Worm (Caenorhabditis elegans) whole organism, L4 larva: ENCODE measurements around the gene K03B4.4.

ENCODE experiments used
- D1046.2 ChIP-seq: fragments of 200-800 bp; sonication (Bioruptor generic); IDR thresholded peaks from 2 replicates; pipeline ENCODE4 v1.3.6; 2022; ENCODE audit warnings: missing genetic modification characterization, missing compliant biosample characterization
- F10B5.3 ChIP-seq: sonication (generic microtip); optimal IDR thresholded peaks from 2 replicates; lab custom pipeline; 2016; ENCODE audit warnings: mild to moderate bottlenecking, missing genetic modification characterization, missing compliant biosample characterization
- F26F4.8 ChIP-seq: fragments of 200-800 bp; sonication (Bioruptor generic); conservative IDR thresholded peaks from 2 replicates; pipeline ENCODE4 v1.3.6; 2022; ENCODE audit warnings: missing genetic modification characterization, missing compliant biosample characterization
- F37D6.2 ChIP-seq: sonication (generic microtip); optimal IDR thresholded peaks from 2 replicates; lab custom pipeline; 2016; ENCODE audit warnings: mild to moderate bottlenecking, missing genetic modification characterization, missing compliant biosample characterization
- T26A8.4 ChIP-seq: fragments of 200-800 bp; sonication (Bioruptor generic); IDR thresholded peaks from 2 replicates; pipeline ENCODE4 v1.3.6; 2022; ENCODE audit warnings: missing genetic modification characterization, missing compliant biosample characterization
- Y75B8A.6 ChIP-seq: fragments of 200-800 bp; sonication (Bioruptor generic); IDR thresholded peaks from 2 replicates; pipeline ENCODE4 v1.3.6; 2022; ENCODE audit warnings: missing genetic modification reagents, missing genetic modification characterization, missing compliant biosample characterization
- ZK546.5 ChIP-seq, 2 experiments: sonication (generic microtip); optimal IDR thresholded peaks; 2 replicates each; lab custom pipeline; 2017; ENCODE audit warnings: missing biosample characterization in 2 of 2, missing genetic modification characterization in 2 of 2
- aha-1 ChIP-seq: fragments of 150-350 bp; peaks from one replicate; lab custom pipeline; 2014; ENCODE audit warnings: missing biosample characterization, missing genetic modification characterization
- ama-1 ChIP-seq: fragments of 150-350 bp; optimal IDR thresholded peaks from 2 replicates; lab custom pipeline; 2014; ENCODE audit warnings: inconsistent platforms, mixed read lengths
- arid-1 ChIP-seq: fragments of 200-800 bp; sonication (Bioruptor generic); conservative IDR thresholded peaks from 2 replicates; pipeline ENCODE4 v1.3.6; 2022; ENCODE audit warnings: missing genetic modification reagents, missing genetic modification characterization, missing compliant biosample characterization
- ceh-62 ChIP-seq: sonication (generic microtip); optimal IDR thresholded peaks from 2 replicates; lab custom pipeline; 2017; ENCODE audit warnings: missing biosample characterization, missing genetic modification characterization
- ces-1 ChIP-seq: fragments of 150-350 bp; sonication (generic microtip); optimal IDR thresholded peaks from 4 replicates; lab custom pipeline; 2014; ENCODE audit warnings: missing biosample characterization, missing genetic modification reagents, missing genetic modification characterization
- cey-2 ChIP-seq: sonication (generic microtip); optimal IDR thresholded peaks from 3 replicates; lab custom pipeline; 2017; ENCODE audit warnings: missing genetic modification characterization, mild to moderate bottlenecking, missing compliant biosample characterization, antibody characterized with exemption, borderline replicate concordance; ENCODE audit not compliant: insufficient read depth
- daf-19 ChIP-seq: fragments of 200-800 bp; sonication (Bioruptor generic); conservative IDR thresholded peaks from 2 replicates; pipeline ENCODE4 v1.3.6; 2022; ENCODE audit warnings: missing genetic modification characterization, missing compliant biosample characterization
- daf-8 ChIP-seq: fragments of 200-800 bp; sonication (Bioruptor generic); IDR thresholded peaks from 2 replicates; pipeline ENCODE4 v1.3.6; 2022; ENCODE audit warnings: missing genetic modification characterization, missing compliant biosample characterization
- dmd-8 ChIP-seq: fragments of 200-800 bp; sonication (Bioruptor generic); IDR thresholded peaks from 2 replicates; pipeline ENCODE4 v1.3.6; 2022; ENCODE audit warnings: missing genetic modification characterization, missing compliant biosample characterization
- dve-1 ChIP-seq: sonication (generic microtip); optimal IDR thresholded peaks from 2 replicates; lab custom pipeline; 2017; ENCODE audit warnings: antibody characterized with exemption, mild to moderate bottlenecking, missing genetic modification characterization, missing compliant biosample characterization; ENCODE audit not compliant: insufficient read depth
- egl-43 ChIP-seq: fragments of 200-800 bp; sonication (Bioruptor generic); IDR thresholded peaks from 2 replicates; pipeline ENCODE4 v1.3.6; 2022; ENCODE audit warnings: missing genetic modification reagents, missing genetic modification characterization, missing compliant biosample characterization
- fkh-10 ChIP-seq: fragments of 150-350 bp; optimal IDR thresholded peaks from 2 replicates; lab custom pipeline; 2014; ENCODE audit warnings: missing biosample characterization, missing genetic modification reagents, missing genetic modification characterization
- fos-1 ChIP-seq: fragments of 150-350 bp; optimal IDR thresholded peaks from 2 replicates; lab custom pipeline; 2014; ENCODE audit warnings: missing biosample characterization, missing genetic modification characterization
- hif-1 ChIP-seq, 2 experiments: sonication (generic microtip); optimal IDR thresholded peaks; 2 replicates each; lab custom pipeline; 2016 to 2017; ENCODE audit warnings: missing compliant biosample characterization in 2 of 2, missing genetic modification characterization in 2 of 2, missing genetic modification reagents in 2 of 2, missing genotype in 2 of 2, mild to moderate bottlenecking in 1 of 2
- hmg-1.1 ChIP-seq: fragments of 200-800 bp; sonication (Bioruptor generic); IDR thresholded peaks from 2 replicates; pipeline ENCODE4 v1.3.6; 2022; ENCODE audit warnings: missing genetic modification reagents, missing genetic modification characterization, missing compliant biosample characterization
- jun-1 ChIP-seq: fragments of 150-350 bp; optimal IDR thresholded peaks from 2 replicates; lab custom pipeline; 2014; ENCODE audit warnings: missing biosample characterization, missing genetic modification reagents, missing genetic modification characterization
- lim-7 ChIP-seq: fragments of 200-800 bp; sonication (Bioruptor generic); IDR thresholded peaks from 2 replicates; pipeline ENCODE4 v1.3.6; 2022; ENCODE audit warnings: missing genetic modification characterization, missing compliant biosample characterization
- lin-39 ChIP-seq: fragments of 150-350 bp; optimal IDR thresholded peaks from 2 replicates; lab custom pipeline; 2014; ENCODE audit warnings: missing biosample characterization, missing genetic modification reagents, missing genetic modification characterization
- lir-3 ChIP-seq: sonication (generic microtip); optimal IDR thresholded peaks from 2 replicates; lab custom pipeline; 2016; ENCODE audit warnings: mild to moderate bottlenecking, missing genetic modification characterization, missing compliant biosample characterization
- madf-5 ChIP-seq, 2 experiments: fragments of 200-800 bp; sonication (Bioruptor generic); IDR thresholded peaks; 2 replicates each; pipeline ENCODE4 v1.3.6; 2022; ENCODE audit warnings: missing compliant biosample characterization in 2 of 2, missing genetic modification characterization in 2 of 2
- madf-9 ChIP-seq: fragments of 200-800 bp; sonication (Bioruptor generic); conservative IDR thresholded peaks from 2 replicates; pipeline ENCODE4 v1.3.6; 2022; ENCODE audit warnings: missing genetic modification reagents, missing genetic modification characterization, missing compliant biosample characterization
- mdt-29 ChIP-seq: fragments of 200-800 bp; sonication (Bioruptor generic); IDR thresholded peaks from 2 replicates; pipeline ENCODE4 v1.3.6; 2022; ENCODE audit warnings: missing genetic modification reagents, missing genetic modification characterization, missing compliant biosample characterization
- mes-2 ChIP-seq: sonication (generic microtip); optimal IDR thresholded peaks from 2 replicates; lab custom pipeline; 2016; ENCODE audit warnings: missing genotype, mild to moderate bottlenecking, missing genetic modification characterization, missing compliant biosample characterization; ENCODE audit not compliant: poor library complexity, severe bottlenecking
- mxl-3 ChIP-seq: fragments of 200-800 bp; sonication (Bioruptor generic); optimal IDR thresholded peaks from 2 replicates; lab custom pipeline; 2018; ENCODE audit warnings: mild to moderate bottlenecking, missing genetic modification characterization, missing compliant biosample characterization
- nhr-102 ChIP-seq: sonication (generic microtip); optimal IDR thresholded peaks from 2 replicates; lab custom pipeline; 2016; ENCODE audit warnings: mild to moderate bottlenecking, missing genetic modification characterization, moderate library complexity, missing compliant biosample characterization
- nhr-48 ChIP-seq: sonication (generic microtip); optimal IDR thresholded peaks from 2 replicates; lab custom pipeline; 2016; ENCODE audit warnings: mild to moderate bottlenecking, missing genetic modification characterization, missing compliant biosample characterization
- nhr-6 ChIP-seq: fragments of 150-350 bp; optimal IDR thresholded peaks from 2 replicates; lab custom pipeline; 2014; ENCODE audit warnings: missing biosample characterization, missing genetic modification characterization
- nhr-76 ChIP-seq: fragments of 150-350 bp; optimal IDR thresholded peaks from 2 replicates; lab custom pipeline; 2014; ENCODE audit warnings: missing biosample characterization, missing genetic modification characterization
- nhr-77 ChIP-seq: fragments of 150-350 bp; optimal IDR thresholded peaks from 2 replicates; lab custom pipeline; 2014; ENCODE audit warnings: missing biosample characterization, missing genetic modification characterization
- pha-4 ChIP-seq, 2 experiments: fragments of 150-350 bp in 1 of 2; fragments of 200-800 bp in 1 of 2; sonication (Bioruptor generic) in 1 of 2; IDR thresholded peaks in 1 of 2; optimal IDR thresholded peaks in 1 of 2; 2 replicates each; pipeline versions ENCODE4 v1.3.6 to Lab custom; 2014 to 2022; ENCODE audit warnings: missing genetic modification characterization in 2 of 2, missing genetic modification reagents in 2 of 2, missing biosample characterization in 1 of 2, missing compliant biosample characterization in 1 of 2
- php-3 ChIP-seq: fragments of 200-800 bp; sonication (Bioruptor generic); IDR thresholded peaks from 2 replicates; pipeline ENCODE4 v1.3.6; 2022; ENCODE audit warnings: missing genetic modification reagents, missing genetic modification characterization, missing compliant biosample characterization
- rbr-2 ChIP-seq: sonication (generic microtip); optimal IDR thresholded peaks from 2 replicates; lab custom pipeline; 2016; ENCODE audit warnings: missing genotype, missing genetic modification characterization, missing compliant biosample characterization
- sdz-12 ChIP-seq: fragments of 200-800 bp; sonication (Bioruptor generic); optimal IDR thresholded peaks from 2 replicates; lab custom pipeline; 2018; ENCODE audit warnings: mild to moderate bottlenecking, missing genetic modification characterization, missing compliant biosample characterization
- set-16 ChIP-seq: fragments of 200-800 bp; sonication (Bioruptor generic); IDR thresholded peaks from 2 replicates; pipeline ENCODE4 v1.3.6; 2022; ENCODE audit warnings: missing genetic modification reagents, missing genetic modification characterization, missing compliant biosample characterization
- snpc-1.2 ChIP-seq: fragments of 200-800 bp; sonication (Bioruptor generic); IDR thresholded peaks from 2 replicates; pipeline ENCODE4 v1.3.6; 2022; ENCODE audit warnings: missing genetic modification reagents, missing genetic modification characterization, missing compliant biosample characterization
- spr-1 ChIP-seq: sonication (generic microtip); optimal IDR thresholded peaks from 2 replicates; lab custom pipeline; 2016; ENCODE audit warnings: mild to moderate bottlenecking, missing genetic modification characterization, missing compliant biosample characterization
- tra-1 ChIP-seq: fragments of 200-800 bp; sonication (Bioruptor generic); IDR thresholded peaks from 2 replicates; pipeline ENCODE4 v1.3.6; 2022; ENCODE audit warnings: missing genetic modification reagents, missing genetic modification characterization, missing compliant biosample characterization
- unc-130 ChIP-seq: sonication (generic microtip); optimal IDR thresholded peaks from 2 replicates; lab custom pipeline; 2016; ENCODE audit warnings: missing genetic modification reagents, missing genetic modification characterization, missing compliant biosample characterization
- zfp-2 ChIP-seq: sonication (generic microtip); optimal IDR thresholded peaks from 2 replicates; lab custom pipeline; 2016; ENCODE audit warnings: mild to moderate bottlenecking, missing genetic modification characterization, missing compliant biosample characterization
- zip-11 ChIP-seq: fragments of 200-800 bp; sonication (Bioruptor generic); IDR thresholded peaks from 2 replicates; pipeline ENCODE4 v1.3.6; 2022; ENCODE audit warnings: missing genetic modification characterization, missing compliant biosample characterization
- ztf-11 ChIP-seq: fragments of 150-350 bp; optimal IDR thresholded peaks from 2 replicates; lab custom pipeline; 2014; ENCODE audit warnings: missing biosample characterization, missing genetic modification characterization
- ztf-7 ChIP-seq: fragments of 150-350 bp; optimal IDR thresholded peaks from 2 replicates; lab custom pipeline; 2014; ENCODE audit warnings: missing biosample characterization, missing genetic modification characterization

Gene K03B4.4

DNA sequence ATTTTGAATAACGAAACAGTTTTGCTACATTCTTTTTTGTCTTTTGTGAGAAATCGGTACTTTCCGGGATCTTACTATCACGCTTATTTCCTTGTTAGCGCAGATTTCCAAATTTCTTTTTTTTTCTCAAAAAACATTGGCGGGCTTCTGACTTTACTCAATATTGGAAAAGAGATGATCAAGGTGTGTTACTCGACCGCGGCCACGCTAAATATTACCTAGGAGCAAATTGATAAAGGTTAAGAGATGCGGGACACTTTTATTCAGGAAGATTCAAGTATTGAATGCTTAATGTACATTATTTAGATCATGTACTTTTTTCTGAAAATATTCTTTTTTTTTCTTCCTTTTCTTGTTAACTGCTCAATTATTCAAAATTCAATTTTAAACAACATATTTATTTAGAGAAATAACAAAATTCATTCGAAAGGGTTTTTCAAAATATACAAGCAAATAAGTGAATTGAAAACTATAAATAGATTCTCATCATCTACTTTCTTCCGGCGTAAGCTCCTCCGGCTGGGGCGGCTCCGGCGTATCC lies 34.4 kb upstream of the K03B4.4 start (continued):
- TF ChIP-seq daf-19 (GFP tag; lab: Robert Waterston, UW): no peak
- TF ChIP-seq daf-8: no peak
- TF ChIP-seq nhr-48 (tag; lab: Kevin White, UChicago): peak; percentile 38
- no peak for TF ChIP-seq dve-1 (tag; lab: Kevin White, UChicago)
- TF ChIP-seq ces-1: no peak
- peak; percentile 91 for TF ChIP-seq ama-1
- TF ChIP-seq mes-2 (tag; lab: Kevin White, UChicago): peak; percentile 40
- TF ChIP-seq arid-1: no peak
- TF ChIP-seq ceh-62 (tag; lab: Kevin White, UChicago): no peak
- no peak for TF ChIP-seq F37D6.2 (tag; lab: Kevin White, UChicago)
- TF ChIP-seq fos-1 (tag; lab: Kevin White, UChicago): no peak
- TF ChIP-seq ztf-7 (tag; lab: Kevin White, UChicago): no peak
- peak; percentile 12; the same call in 1 of the 2 replicates for TF ChIP-seq snpc-1.2 (GFP tag; lab: Robert Waterston, UW)
- TF ChIP-seq cey-2 (tag; lab: Kevin White, UChicago): no peak
- no peak for TF ChIP-seq nhr-6 (tag; lab: Kevin White, UChicago)
- TF ChIP-seq php-3: no peak
- TF ChIP-seq ztf-11 (tag; lab: Kevin White, UChicago): no peak
- TF ChIP-seq lir-3 (tag; lab: Kevin White, UChicago): no peak
- peak; percentile 82; the same call in 1 of the 2 replicates for TF ChIP-seq T26A8.4 (GFP tag; lab: Robert Waterston, UW)
- TF ChIP-seq hmg-1.1: no peak
- TF ChIP-seq set-16 (GFP tag; lab: Robert Waterston, UW): no peak
- no peak for TF ChIP-seq ZK546.5 (tag; optimal IDR thresholded peaks at IDR 0.05; lab: Kevin White, UChicago)
- no peak for TF ChIP-seq F10B5.3 (tag; lab: Kevin White, UChicago)
- TF ChIP-seq Y75B8A.6: no peak
- no peak for TF ChIP-seq tra-1
- TF ChIP-seq madf-9: no peak
- no peak for TF ChIP-seq fkh-10 (GFP tag; lab: Kevin White, UChicago)
- TF ChIP-seq madf-5 (GFP tag; IDR thresholded peaks at IDR 0.05; lab: Robert Waterston, UW): no peak
- peak; percentile 28 for TF ChIP-seq spr-1 (tag; lab: Kevin White, UChicago)
- TF ChIP-seq nhr-77: no peak
- no peak for TF ChIP-seq unc-130 (GFP tag; lab: Kevin White, UChicago)
- no peak for TF ChIP-seq rbr-2 (tag; lab: Kevin White, UChicago)
- TF ChIP-seq nhr-76 (tag; lab: Kevin White, UChicago): no peak
- TF ChIP-seq mdt-29 (GFP tag; lab: Robert Waterston, UW): no peak
- TF ChIP-seq dmd-8 (GFP tag; lab: Robert Waterston, UW): no peak
- TF ChIP-seq zip-11 (GFP tag; lab: Robert Waterston, UW): no peak

DNA sequence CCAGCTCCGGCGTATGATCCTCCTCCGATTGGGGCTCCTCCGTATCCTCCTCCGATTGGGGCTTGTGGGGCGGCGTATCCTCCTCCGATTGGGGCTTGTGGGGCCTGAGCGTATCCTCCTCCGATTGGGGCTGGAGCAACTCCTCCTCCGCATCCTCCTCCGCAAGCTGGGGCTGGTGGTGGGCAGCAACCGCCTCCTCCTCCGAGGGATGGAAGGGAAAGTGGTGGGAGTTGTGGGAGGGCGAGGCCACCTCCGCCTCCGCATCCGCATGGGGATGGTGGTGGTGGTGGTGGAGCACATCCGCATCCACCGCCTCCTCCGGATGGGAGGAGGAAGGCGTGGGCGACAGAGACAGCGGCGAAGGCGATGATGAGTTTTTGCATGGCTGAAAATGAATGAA lies 33.9 kb upstream of the K03B4.4 start, which contains the start of gene F41F3.3:
Gene F41F3.3 (minus strand): TSS at position 383 of the 400 bp plus-strand sequence.
- TF ChIP-seq madf-5 (GFP tag; IDR thresholded peaks at IDR 0.05; lab: Robert Waterston, UW) (no peak), sdz-12 (GFP tag; lab: Kevin White, UChicago) (peak; percentile 25), zfp-2 (tag; lab: Kevin White, UChicago) (no peak), mxl-3 (GFP tag; lab: Kevin White, UChicago) (peak; percentile 12), pha-4 (GFP tag; IDR thresholded peaks at IDR 0.05; lab: Robert Waterston, UW) (peak; percentile 38; the same call in 1 of the 2 replicates), pha-4 (tag; optimal IDR thresholded peaks at IDR 0.05; lab: Kevin White, UChicago) (no peak), jun-1 (tag; lab: Kevin White, UChicago) (no peak), T26A8.4 (GFP tag; lab: Robert Waterston, UW) (peak; percentile 74), snpc-1.2 (GFP tag; lab: Robert Waterston, UW) (peak; percentile 51; the same call in 1 of the 2 replicates), spr-1 (tag; lab: Kevin White, UChicago) (peak; percentile 28), lim-7 (0 out of 2 replicates have a peak, but pooled peaks have one; percentile 51), egl-43 (GFP tag; lab: Robert Waterston, UW) (peak; percentile 82), nhr-102 (peak; percentile 29), aha-1 (tag; lab: Kevin White, UChicago) (peak; percentile 62), set-16 (GFP tag; lab: Robert Waterston, UW) (peak; percentile 99), dmd-8 (GFP tag; lab: Robert Waterston, UW) (0 out of 2 replicates have a peak, but pooled peaks have one; percentile 32), D1046.2 (GFP tag; lab: Robert Waterston, UW) (no peak), hif-1 (tag; optimal IDR thresholded peaks at IDR 0.05; lab: Kevin White, UChicago) (peak in 1 of 2 experiments; percentile 14), ztf-7 (tag; lab: Kevin White, UChicago) (no peak), php-3 (0 out of 2 replicates have a peak, but pooled peaks have one; percentile 48), ama-1 (peak; percentile 61), F26F4.8 (GFP tag; lab: Robert Waterston, UW) (0 out of 2 replicates have a peak, but pooled peaks have one; percentile 38), lin-39 (tag; lab: Kevin White, UChicago) (no peak)
